Fruit fly (Drosophila melanogaster) whole organism, embryonic: ENCODE results near the gene Srr.

Source experiments
- Antp ChIP-seq: fragments of 200-800 bp; sonication (Bioruptor generic); optimal IDR thresholded peaks from 3 replicates; lab custom pipeline; 2016; ENCODE audit warnings: missing biosample characterization, missing genetic modification characterization
- Asciz ChIP-seq: fragments of 200-800 bp; sonication (Bioruptor generic); optimal IDR thresholded peaks from 2 replicates; lab custom pipeline; 2017; ENCODE audit warnings: missing biosample characterization, mild to moderate bottlenecking, missing genetic modification characterization, missing genetic modification reagents
- B-H1 ChIP-seq: fragments of 200-800 bp; sonication (Bioruptor generic); IDR thresholded peaks from 3 replicates; pipeline ENCODE4 v1.3.6; 2022; ENCODE audit warnings: missing biosample characterization, missing genetic modification characterization
- B-H2 ChIP-seq: fragments of 200-800 bp; sonication (Bioruptor generic); optimal IDR thresholded peaks from 2 replicates; lab custom pipeline; 2018; ENCODE audit warnings: missing biosample characterization, mild to moderate bottlenecking, missing genetic modification characterization
- Bdp1 ChIP-seq: fragments of 200-800 bp; sonication (Bioruptor generic); optimal IDR thresholded peaks from 3 replicates; lab custom pipeline; 2016; ENCODE audit warnings: missing biosample characterization, missing genetic modification characterization
- C15 ChIP-seq: fragments of 200-800 bp; sonication (Bioruptor generic); IDR thresholded peaks from 3 replicates; pipeline ENCODE4 v1.3.6; 2022; ENCODE audit warnings: missing biosample characterization, missing genetic modification characterization
- CG10321 ChIP-seq: fragments of 200-800 bp; sonication (Bioruptor generic); IDR thresholded peaks from 2 replicates; pipeline ENCODE4 v1.3.6; 2022; ENCODE audit warnings: missing biosample characterization, missing genetic modification characterization
- CG11247 ChIP-seq: fragments of 200-800 bp; sonication (Bioruptor generic); IDR thresholded peaks from 2 replicates; pipeline ENCODE4 v1.3.6; 2022; ENCODE audit warnings: missing biosample characterization, missing genetic modification characterization
- CG11398 ChIP-seq: fragments of 200-800 bp; sonication (Bioruptor generic); optimal IDR thresholded peaks from 2 replicates; lab custom pipeline; 2016; ENCODE audit warnings: missing biosample characterization, missing genetic modification characterization
- CG13296 ChIP-seq: fragments of 200-800 bp; sonication (Bioruptor generic); optimal IDR thresholded peaks from 3 replicates; lab custom pipeline; 2018; ENCODE audit warnings: missing biosample characterization, mild to moderate bottlenecking, missing genetic modification characterization
- CG1602 ChIP-seq: fragments of 200-800 bp; sonication (Bioruptor generic); optimal IDR thresholded peaks from 3 replicates; lab custom pipeline; 2016; ENCODE audit warnings: missing biosample characterization, missing genetic modification characterization
- CG1647 ChIP-seq: fragments of 200-800 bp; sonication (Bioruptor generic); optimal IDR thresholded peaks from 3 replicates; lab custom pipeline; 2016; ENCODE audit warnings: missing biosample characterization, missing genetic modification characterization
- CG17328 ChIP-seq: fragments of 200-800 bp; sonication (Bioruptor generic); IDR thresholded peaks from 2 replicates; pipeline ENCODE4 v1.3.6; 2022; ENCODE audit warnings: missing biosample characterization, missing genetic modification characterization
- CG17359 ChIP-seq: fragments of 200-800 bp; sonication (Bioruptor generic); optimal IDR thresholded peaks from 3 replicates; lab custom pipeline; 2018; ENCODE audit warnings: missing biosample characterization, mild to moderate bottlenecking, missing genetic modification characterization, moderate library complexity
- CG30020 ChIP-seq: fragments of 200-800 bp; optimal IDR thresholded peaks from 2 replicates; lab custom pipeline; 2019; ENCODE audit warnings: missing biosample characterization, mild to moderate bottlenecking, missing genetic modification characterization, moderate library complexity
- CG33213 ChIP-seq: fragments of 200-800 bp; sonication (Bioruptor generic); optimal IDR thresholded peaks from 3 replicates; lab custom pipeline; 2016; ENCODE audit warnings: missing biosample characterization, missing genetic modification characterization
- CG7745 ChIP-seq: fragments of 200-800 bp; sonication (Bioruptor generic); optimal IDR thresholded peaks from 2 replicates; lab custom pipeline; 2018; ENCODE audit warnings: missing biosample characterization, mild to moderate bottlenecking, missing genetic modification characterization, moderate library complexity
- CG8944 ChIP-seq: fragments of 200-800 bp; sonication (Bioruptor generic); optimal IDR thresholded peaks from 3 replicates; lab custom pipeline; 2016; ENCODE audit warnings: missing biosample characterization, missing genetic modification characterization
- Chrac-16 ChIP-seq: fragments of 200-800 bp; sonication (Bioruptor generic); optimal IDR thresholded peaks from 3 replicates; lab custom pipeline; 2016; ENCODE audit warnings: missing biosample characterization, missing genetic modification characterization
- Dfd ChIP-seq, 2 experiments: fragments of >200 bp; optimal IDR thresholded peaks; 2 replicates each; lab custom pipeline; 2017; ENCODE audit warnings: missing biosample characterization in 2 of 2, missing genetic modification characterization in 2 of 2
- Dip2 ChIP-seq: fragments of 200-800 bp; sonication (Bioruptor generic); IDR thresholded peaks from 2 replicates; pipeline ENCODE4 v1.3.6; 2022; ENCODE audit warnings: missing biosample characterization, missing genetic modification characterization
- GATAe ChIP-seq: fragments of 200-800 bp; sonication (Bioruptor generic); conservative IDR thresholded peaks from 2 replicates; pipeline ENCODE4 v1.3.6; 2022; ENCODE audit warnings: missing biosample characterization, missing genetic modification characterization
- HmgD ChIP-seq: fragments of 200-800 bp; sonication (Bioruptor generic); optimal IDR thresholded peaks from 3 replicates; lab custom pipeline; 2016; ENCODE audit warnings: missing biosample characterization, missing genetic modification characterization
- Hmx ChIP-seq: fragments of 200-800 bp; sonication (Bioruptor generic); optimal IDR thresholded peaks from 2 replicates; lab custom pipeline; 2016; ENCODE audit warnings: missing biosample characterization, missing genetic modification characterization
- Hr39 ChIP-seq: fragments of >200 bp; optimal IDR thresholded peaks from 2 replicates; lab custom pipeline; 2017
- Lim3 ChIP-seq: fragments of 200-800 bp; sonication (Bioruptor generic); IDR thresholded peaks from 2 replicates; pipeline ENCODE4 v1.3.6; 2022; ENCODE audit warnings: missing biosample characterization, missing genetic modification characterization
- NfI ChIP-seq: fragments of 200-800 bp; sonication (Bioruptor generic); optimal IDR thresholded peaks from 3 replicates; lab custom pipeline; 2018; ENCODE audit warnings: missing biosample characterization, mild to moderate bottlenecking, missing genetic modification characterization, moderate library complexity
- Opbp ChIP-seq: fragments of 200-800 bp; sonication (Bioruptor generic); IDR thresholded peaks from 3 replicates; pipeline ENCODE4 v1.3.6; 2022; ENCODE audit warnings: missing biosample characterization, missing genetic modification characterization; ENCODE audit not compliant: partially characterized antibody
- PHDP ChIP-seq: fragments of 200-800 bp; sonication (Bioruptor generic); optimal IDR thresholded peaks from 3 replicates; lab custom pipeline; 2018; ENCODE audit warnings: missing biosample characterization, mild to moderate bottlenecking, missing genetic modification characterization, moderate library complexity
- Rx ChIP-seq: fragments of 200-800 bp; sonication (Bioruptor generic); IDR thresholded peaks from 2 replicates; pipeline ENCODE4 v1.3.6; 2022; ENCODE audit warnings: missing biosample characterization, missing genetic modification characterization
- Six4 ChIP-seq: fragments of 200-800 bp; sonication (Bioruptor generic); optimal IDR thresholded peaks from 2 replicates; lab custom pipeline; 2016; ENCODE audit warnings: missing biosample characterization, missing genetic modification characterization
- ac ChIP-seq: fragments of 200-800 bp; sonication (Bioruptor generic); optimal IDR thresholded peaks from 3 replicates; lab custom pipeline; 2017; ENCODE audit warnings: missing biosample characterization, mild to moderate bottlenecking, missing genetic modification characterization
- al ChIP-seq: fragments of 200-800 bp; sonication (Bioruptor generic); IDR thresholded peaks from 2 replicates; pipeline ENCODE4 v1.3.6; 2022; ENCODE audit warnings: missing biosample characterization, missing genetic modification characterization
- ap ChIP-seq: fragments of 200-800 bp; sonication (Bioruptor generic); IDR thresholded peaks from 2 replicates; pipeline ENCODE4 v1.3.6; 2022; ENCODE audit warnings: missing biosample characterization, missing genetic modification characterization
- bbx ChIP-seq: fragments of 200-800 bp; sonication (Bioruptor generic); IDR thresholded peaks from 2 replicates; pipeline ENCODE4 v1.3.6; 2022; ENCODE audit warnings: missing biosample characterization, missing genetic modification characterization; ENCODE audit not compliant: partially characterized antibody
- bcd ChIP-seq: fragments of 200-800 bp; sonication (Bioruptor generic); optimal IDR thresholded peaks from 2 replicates; lab custom pipeline; 2017; ENCODE audit warnings: missing biosample characterization, mild to moderate bottlenecking, missing genetic modification characterization
- bowl ChIP-seq: fragments of 200-800 bp; sonication (Bioruptor generic); IDR thresholded peaks from 2 replicates; pipeline ENCODE4 v1.3.6; 2022; ENCODE audit warnings: missing biosample characterization, missing genetic modification characterization
- btn ChIP-seq: fragments of 200-800 bp; sonication (Bioruptor generic); optimal IDR thresholded peaks from 2 replicates; lab custom pipeline; 2016; ENCODE audit warnings: missing biosample characterization, missing genetic modification characterization
- cato ChIP-seq: fragments of 200-800 bp; sonication (Bioruptor generic); optimal IDR thresholded peaks from 2 replicates; lab custom pipeline; 2016; ENCODE audit warnings: missing biosample characterization, missing genetic modification characterization, borderline replicate concordance
- ci ChIP-seq: fragments of 200-800 bp; sonication (Bioruptor generic); IDR thresholded peaks from 3 replicates; pipeline ENCODE4 v1.3.6; 2022; ENCODE audit warnings: missing biosample characterization, missing genetic modification characterization
- fd96Cb ChIP-seq: fragments of 200-800 bp; sonication (Bioruptor generic); optimal IDR thresholded peaks from 2 replicates; lab custom pipeline; 2018; ENCODE audit warnings: missing biosample characterization, mild to moderate bottlenecking, missing genetic modification characterization, moderate library complexity
- h ChIP-seq: fragments of >200 bp; optimal IDR thresholded peaks from 2 replicates; lab custom pipeline; 2017
- her ChIP-seq: fragments of 200-800 bp; sonication (Bioruptor generic); optimal IDR thresholded peaks from 2 replicates; lab custom pipeline; 2016; ENCODE audit warnings: missing biosample characterization, missing genetic modification characterization
- jigr1 ChIP-seq: fragments of 200-800 bp; sonication (Bioruptor generic); IDR thresholded peaks from 3 replicates; pipeline ENCODE4 v1.3.6; 2022; ENCODE audit warnings: missing biosample characterization, missing genetic modification characterization
- ken ChIP-seq: fragments of 200-800 bp; sonication (Bioruptor generic); IDR thresholded peaks from 3 replicates; pipeline ENCODE4 v1.3.6; 2022; ENCODE audit warnings: missing biosample characterization, missing genetic modification characterization
- org-1 ChIP-seq: fragments of 200-800 bp; sonication (Bioruptor generic); optimal IDR thresholded peaks from 2 replicates; lab custom pipeline; 2017; ENCODE audit warnings: missing biosample characterization, missing genetic modification characterization
- pb ChIP-seq: fragments of 200-800 bp; sonication (Bioruptor generic); optimal IDR thresholded peaks from 3 replicates; lab custom pipeline; 2016; ENCODE audit warnings: missing biosample characterization, missing genetic modification characterization
- run ChIP-seq: fragments of 200-800 bp; sonication (Bioruptor generic); optimal IDR thresholded peaks from 3 replicates; lab custom pipeline; 2018; ENCODE audit warnings: missing biosample characterization, mild to moderate bottlenecking, missing genetic modification characterization
- schlank ChIP-seq: fragments of 200-800 bp; sonication (Bioruptor generic); optimal IDR thresholded peaks from 2 replicates; lab custom pipeline; 2018; ENCODE audit warnings: missing biosample characterization, mild to moderate bottlenecking, missing genetic modification characterization
- seq ChIP-seq: fragments of 200-800 bp; sonication (Bioruptor generic); IDR thresholded peaks from 2 replicates; pipeline ENCODE4 v1.3.6; 2022; ENCODE audit warnings: missing biosample characterization, missing genetic modification characterization
- shn ChIP-seq: fragments of 200-800 bp; sonication (Bioruptor generic); optimal IDR thresholded peaks from 3 replicates; lab custom pipeline; 2016; ENCODE audit warnings: missing biosample characterization, missing genetic modification characterization
- sr ChIP-seq: fragments of 200-800 bp; sonication (Bioruptor generic); IDR thresholded peaks from 3 replicates; pipeline ENCODE4 v1.3.6; 2022; ENCODE audit warnings: missing biosample characterization, missing genetic modification characterization
- tap ChIP-seq: fragments of 200-800 bp; optimal IDR thresholded peaks from 3 replicates; lab custom pipeline; 2019; ENCODE audit warnings: missing biosample characterization, mild to moderate bottlenecking, missing genetic modification characterization, moderate library complexity

Srr gene

DNA sequence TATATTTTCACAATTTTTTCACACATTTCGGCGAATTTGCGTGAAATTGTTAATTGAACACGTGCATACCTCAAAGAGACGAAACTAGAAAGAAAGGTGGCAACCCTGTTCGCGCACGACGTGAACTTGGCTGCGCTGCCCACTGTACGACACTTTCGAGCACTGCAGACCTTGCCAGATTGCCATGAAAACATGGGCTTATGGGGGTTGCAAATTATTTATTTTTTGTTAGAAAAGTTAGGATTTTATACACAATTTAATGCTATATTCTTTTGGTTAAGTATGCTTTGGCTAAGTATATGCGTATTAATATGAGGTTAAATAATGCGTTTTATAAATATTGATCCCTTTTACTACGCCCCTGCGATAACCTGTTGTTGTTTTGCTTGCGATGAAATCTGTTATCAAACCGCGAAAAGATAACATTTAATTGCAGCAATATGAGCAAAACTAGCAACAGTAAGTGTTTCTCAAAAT, 36.0 kb downstream of the Srr start, which contains the start of the genes RpL34b and CG8132 (continued):
- TF ChIP-seq ci (GFP tag; lab: Robert Waterston, UW) (peak; percentile 97), sr (GFP tag; lab: Robert Waterston, UW) (peak; percentile 92), al (GFP tag; lab: Robert Waterston, UW) (peak; percentile 93), ken (GFP tag; lab: Robert Waterston, UW) (peak; percentile 98), ap (GFP tag; lab: Robert Waterston, UW) (peak; percentile 86), B-H2 (peak; percentile 99), B-H1 (peak; percentile 89), CG8944 (GFP tag; lab: Kevin White, UChicago) (peak; percentile 95), Six4 (GFP tag; lab: Kevin White, UChicago) (peak; percentile 86), CG11398 (peak; percentile 91), bowl (GFP tag; lab: Robert Waterston, UW) (peak; percentile 81), Rx (GFP tag; lab: Robert Waterston, UW) (peak; percentile 96), Opbp (GFP tag; lab: Robert Waterston, UW) (peak; percentile 100), shn (GFP tag; lab: Kevin White, UChicago) (peak; percentile 97), CG17328 (GFP tag; lab: Robert Waterston, UW) (peak; percentile 93), Chrac-16 (peak; percentile 96), CG13296 (GFP tag; lab: Kevin White, UChicago) (peak; percentile 97), schlank (tag; lab: Kevin White, UChicago) (peak; percentile 96), CG1602 (GFP tag; lab: Kevin White, UChicago) (peak; percentile 96), pb (GFP tag; lab: Kevin White, UChicago) (peak; percentile 91), Hr39 (no peak), Hmx (GFP tag; lab: Kevin White, UChicago) (peak; percentile 89), bcd (GFP tag; lab: Kevin White, UChicago) (peak; percentile 97), her (GFP tag; lab: Kevin White, UChicago) (peak; percentile 94), PHDP (tag; lab: Kevin White, UChicago) (peak; percentile 96), GATAe (GFP tag; lab: Robert Waterston, UW) (peak; percentile 95), bbx (peak; percentile 58; the same call in 1 of the 2 replicates), seq (GFP tag; lab: Robert Waterston, UW) (peak; percentile 94), Bdp1 (peak; percentile 92), run (tag; lab: Kevin White, UChicago) (peak; percentile 95), C15 (GFP tag; lab: Robert Waterston, UW) (peak; percentile 94), CG7745 (tag; lab: Kevin White, UChicago) (peak; percentile 57), fd96Cb (tag; lab: Kevin White, UChicago) (peak; percentile 90), h (lab: Kevin White, UChicago) (no peak), Antp (GFP tag; lab: Kevin White, UChicago) (peak; percentile 97), CG10321 (GFP tag; lab: Robert Waterston, UW) (peak; percentile 70), jigr1 (GFP tag; lab: Robert Waterston, UW) (peak; percentile 86), ac (peak; percentile 68), CG17359 (tag; lab: Kevin White, UChicago) (peak; percentile 93), tap (tag; lab: Kevin White, UChicago) (peak; percentile 89), CG30020 (tag; lab: Kevin White, UChicago) (peak; percentile 79), org-1 (GFP tag; lab: Kevin White, UChicago) (peak; percentile 88), Lim3 (GFP tag; lab: Robert Waterston, UW) (peak; percentile 62; the same call in 1 of the 2 replicates), btn (peak; percentile 55), CG1647 (GFP tag; lab: Kevin White, UChicago) (peak; percentile 95), Asciz (GFP tag; lab: Kevin White, UChicago) (peak; percentile 83), Dip2 (peak; percentile 34; the same call in 1 of the 2 replicates), cato (GFP tag; lab: Kevin White, UChicago) (peak; percentile 82), CG11247 (GFP tag; lab: Robert Waterston, UW) (peak; percentile 97), CG33213 (GFP tag; lab: Kevin White, UChicago) (peak; percentile 97), Dfd (GFP tag; optimal IDR thresholded peaks at IDR 0.05; lab: Kevin White, UChicago) (no peak), HmgD (GFP tag; lab: Kevin White, UChicago) (peak; percentile 93), NfI (GFP tag; lab: Kevin White, UChicago) (peak; percentile 98)
